Fruit fly (Drosophila melanogaster) whole organism, embryonic: ENCODE data around the gene Dlip1.

Source experiments
- Bteb2 ChIP-seq: fragments of 200-800 bp; sonication (Bioruptor generic); optimal IDR thresholded peaks from 2 replicates; lab custom pipeline; 2016; ENCODE audit warnings: missing biosample characterization, missing genetic modification characterization
- CG10267 ChIP-seq: fragments of 200-800 bp; sonication (Bioruptor generic); optimal IDR thresholded peaks from 2 replicates; lab custom pipeline; 2018; ENCODE audit warnings: missing biosample characterization, mild to moderate bottlenecking, missing genetic modification characterization, moderate library complexity
- CG10366 ChIP-seq: fragments of 200-800 bp; sonication (Bioruptor generic); IDR thresholded peaks from 2 replicates; pipeline ENCODE4 v1.3.6; 2022; ENCODE audit warnings: missing biosample characterization, missing genetic modification characterization
- CG10654 ChIP-seq: fragments of 200-800 bp; sonication (Bioruptor generic); optimal IDR thresholded peaks from 2 replicates; lab custom pipeline; 2016; ENCODE audit warnings: missing biosample characterization, missing genetic modification characterization
- CG12155 ChIP-seq: fragments of 200-800 bp; sonication (Bioruptor generic); optimal IDR thresholded peaks from 3 replicates; lab custom pipeline; 2016; ENCODE audit warnings: missing biosample characterization, missing genetic modification characterization
- CG12391 ChIP-seq: fragments of 200-800 bp; sonication (Bioruptor generic); optimal IDR thresholded peaks from 3 replicates; lab custom pipeline; 2018; ENCODE audit warnings: missing biosample characterization, mild to moderate bottlenecking, missing genetic modification characterization, moderate library complexity
- CG13424 ChIP-seq: fragments of 200-800 bp; sonication (Bioruptor generic); optimal IDR thresholded peaks from 2 replicates; lab custom pipeline; 2019; ENCODE audit warnings: missing biosample characterization, mild to moderate bottlenecking, missing genetic modification characterization, moderate library complexity
- CG15073 ChIP-seq: fragments of 200-800 bp; sonication (Bioruptor generic); optimal IDR thresholded peaks from 2 replicates; lab custom pipeline; 2016; ENCODE audit warnings: missing biosample characterization, missing genetic modification characterization
- CG15479 ChIP-seq: fragments of 200-800 bp; sonication (Bioruptor generic); optimal IDR thresholded peaks from 3 replicates; lab custom pipeline; 2019; ENCODE audit warnings: missing biosample characterization, mild to moderate bottlenecking, missing genetic modification characterization, moderate library complexity
- CG15696 ChIP-seq: fragments of 200-800 bp; sonication (Bioruptor generic); optimal IDR thresholded peaks from 2 replicates; lab custom pipeline; 2019; ENCODE audit warnings: missing biosample characterization, mild to moderate bottlenecking, missing genetic modification characterization, moderate library complexity
- CG2129 ChIP-seq: fragments of 200-800 bp; sonication (Bioruptor generic); IDR thresholded peaks from 2 replicates; pipeline ENCODE4 v1.3.6; 2022; ENCODE audit warnings: missing biosample characterization, missing genetic modification characterization; ENCODE audit not compliant: partially characterized antibody
- CG3281 ChIP-seq: fragments of 200-800 bp; sonication (Bioruptor generic); optimal IDR thresholded peaks from 3 replicates; lab custom pipeline; 2017; ENCODE audit warnings: missing biosample characterization, mild to moderate bottlenecking, missing genetic modification characterization
- CG4617 ChIP-seq: fragments of 200-800 bp; sonication (Bioruptor generic); optimal IDR thresholded peaks from 3 replicates; lab custom pipeline; 2016; ENCODE audit warnings: missing biosample characterization, missing genetic modification characterization, borderline replicate concordance
- CG9817 ChIP-seq: fragments of 200-800 bp; sonication (Bioruptor generic); optimal IDR thresholded peaks from 2 replicates; lab custom pipeline; 2018; ENCODE audit warnings: missing biosample characterization, mild to moderate bottlenecking, missing genetic modification characterization, moderate library complexity
- CG9932 ChIP-seq: fragments of 200-800 bp; sonication (Bioruptor generic); IDR thresholded peaks from 2 replicates; pipeline ENCODE4 v1.3.6; 2022; ENCODE audit warnings: missing biosample characterization, missing genetic modification characterization
- Chrac-16 ChIP-seq: fragments of 200-800 bp; sonication (Bioruptor generic); optimal IDR thresholded peaks from 3 replicates; lab custom pipeline; 2016; ENCODE audit warnings: missing biosample characterization, missing genetic modification characterization
- Fer2 ChIP-seq: fragments of 200-800 bp; sonication (Bioruptor generic); optimal IDR thresholded peaks from 2 replicates; lab custom pipeline; 2018; ENCODE audit warnings: missing biosample characterization, mild to moderate bottlenecking, missing genetic modification characterization, moderate library complexity
- MESR4 ChIP-seq: fragments of 200-800 bp; sonication (Bioruptor generic); optimal IDR thresholded peaks from 2 replicates; lab custom pipeline; 2018; ENCODE audit warnings: missing biosample characterization, mild to moderate bottlenecking, missing genetic modification characterization, moderate library complexity
- Med ChIP-seq: fragments of 200-800 bp; sonication (Bioruptor generic); peaks from one replicate; lab custom pipeline; 2016; ENCODE audit warnings: missing biosample characterization, missing genetic modification characterization, mild to moderate bottlenecking, inconsistent platforms, moderate library complexity
- Mrtf ChIP-seq: fragments of 200-800 bp; sonication (Bioruptor generic); IDR thresholded peaks from 3 replicates; pipeline ENCODE4 v1.3.6; 2022; ENCODE audit warnings: missing biosample characterization, missing genetic modification characterization
- Oli ChIP-seq: fragments of 200-800 bp; sonication (Bioruptor generic); optimal IDR thresholded peaks from 2 replicates; lab custom pipeline; 2018; ENCODE audit warnings: missing biosample characterization, mild to moderate bottlenecking, missing genetic modification characterization, moderate library complexity
- Pdp1 ChIP-seq, 2 experiments: fragments of 200-800 bp; sonication (Bioruptor generic); optimal IDR thresholded peaks; 3 replicates each; lab custom pipeline; 2016; ENCODE audit warnings: missing biosample characterization in 2 of 2, missing genetic modification characterization in 2 of 2, mild to moderate bottlenecking in 1 of 2, moderate library complexity in 1 of 2
- Sox100B ChIP-seq: fragments of 200-800 bp; sonication (Bioruptor generic); optimal IDR thresholded peaks from 3 replicates; lab custom pipeline; 2018; ENCODE audit warnings: missing biosample characterization, mild to moderate bottlenecking, missing genetic modification characterization
- Spps ChIP-seq: fragments of 200-800 bp; sonication (Bioruptor generic); optimal IDR thresholded peaks from 2 replicates; lab custom pipeline; 2018; ENCODE audit warnings: missing biosample characterization, mild to moderate bottlenecking, missing genetic modification characterization
- Sry-δ ChIP-seq: fragments of 200-800 bp; sonication (Bioruptor generic); optimal IDR thresholded peaks from 2 replicates; lab custom pipeline; 2016; ENCODE audit warnings: missing biosample characterization, missing genetic modification characterization
- Vsx1 ChIP-seq: fragments of 200-800 bp; sonication (Bioruptor generic); optimal IDR thresholded peaks from 2 replicates; lab custom pipeline; 2017; ENCODE audit warnings: missing biosample characterization, mild to moderate bottlenecking, missing genetic modification characterization, missing genetic modification reagents
- Xbp1 ChIP-seq: fragments of 200-800 bp; sonication (Bioruptor generic); optimal IDR thresholded peaks from 3 replicates; lab custom pipeline; 2016; ENCODE audit warnings: missing biosample characterization, mild to moderate bottlenecking, missing genetic modification characterization
- crol ChIP-seq: fragments of 200-800 bp; sonication (Bioruptor generic); IDR thresholded peaks from 2 replicates; pipeline ENCODE4 v1.3.6; 2022; ENCODE audit warnings: missing biosample characterization, missing genetic modification characterization
- dati ChIP-seq: fragments of 200-800 bp; sonication (Bioruptor generic); IDR thresholded peaks from 2 replicates; pipeline ENCODE4 v1.3.6; 2022; ENCODE audit warnings: missing biosample characterization, missing genetic modification characterization
- dmrt11E ChIP-seq: fragments of 200-800 bp; sonication (Bioruptor generic); optimal IDR thresholded peaks from 3 replicates; lab custom pipeline; 2018; ENCODE audit warnings: missing biosample characterization, mild to moderate bottlenecking, missing genetic modification characterization, moderate library complexity
- dmrt99B ChIP-seq: fragments of 200-800 bp; sonication (Bioruptor generic); optimal IDR thresholded peaks from 2 replicates; lab custom pipeline; 2018; ENCODE audit warnings: missing biosample characterization, mild to moderate bottlenecking, missing genetic modification characterization, moderate library complexity
- ems ChIP-seq: fragments of 200-800 bp; sonication (Bioruptor generic); optimal IDR thresholded peaks from 3 replicates; lab custom pipeline; 2016; ENCODE audit warnings: missing biosample characterization, missing genetic modification characterization
- eyg ChIP-seq: fragments of 200-800 bp; sonication (Bioruptor generic); optimal IDR thresholded peaks from 3 replicates; lab custom pipeline; 2016; ENCODE audit warnings: missing biosample characterization, missing genetic modification characterization
- fd64A ChIP-seq: fragments of 200-800 bp; sonication (Bioruptor generic); optimal IDR thresholded peaks from 3 replicates; lab custom pipeline; 2018; ENCODE audit warnings: missing biosample characterization, mild to moderate bottlenecking, missing genetic modification characterization
- gcm2 ChIP-seq: fragments of 200-800 bp; sonication (Bioruptor generic); optimal IDR thresholded peaks from 2 replicates; lab custom pipeline; 2016; ENCODE audit warnings: missing biosample characterization, missing genetic modification characterization
- gsb ChIP-seq: fragments of 200-800 bp; sonication (Bioruptor generic); IDR thresholded peaks from 2 replicates; pipeline ENCODE4 v1.3.6; 2022; ENCODE audit warnings: missing biosample characterization, missing genetic modification characterization
- gsb-n ChIP-seq: fragments of 200-800 bp; sonication (Bioruptor generic); optimal IDR thresholded peaks from 3 replicates; lab custom pipeline; 2018; ENCODE audit warnings: missing biosample characterization, mild to moderate bottlenecking, missing genetic modification characterization
- hkb ChIP-seq, 2 experiments: fragments of 200-800 bp in 1 of 2; fragments of >200 bp in 1 of 2; sonication (Bioruptor generic) in 1 of 2; IDR thresholded peaks in 1 of 2; optimal IDR thresholded peaks in 1 of 2; 2 replicates each; pipeline versions ENCODE4 v1.3.6 to Lab custom; 2017 to 2022; ENCODE audit warnings: missing biosample characterization in 1 of 2, missing genetic modification characterization in 1 of 2
- hth ChIP-seq: fragments of >200 bp; optimal IDR thresholded peaks from 2 replicates; lab custom pipeline; 2017; ENCODE audit warnings: inconsistent platforms
- insv ChIP-seq, 2 experiments: fragments of 200-800 bp; sonication (Bioruptor generic); optimal IDR thresholded peaks; 3 replicates each; lab custom pipeline; 2016 to 2018; ENCODE audit warnings: missing biosample characterization in 2 of 2, missing genetic modification characterization in 2 of 2
- jumu ChIP-seq: fragments of 200-800 bp; sonication (Bioruptor generic); optimal IDR thresholded peaks from 3 replicates; lab custom pipeline; 2016; ENCODE audit warnings: missing biosample characterization, missing genetic modification characterization
- mirr ChIP-seq: fragments of 200-800 bp; sonication (Bioruptor generic); optimal IDR thresholded peaks from 3 replicates; lab custom pipeline; 2018; ENCODE audit warnings: missing biosample characterization, mild to moderate bottlenecking, missing genetic modification characterization
- nom ChIP-seq: fragments of 200-800 bp; sonication (Bioruptor generic); optimal IDR thresholded peaks from 2 replicates; lab custom pipeline; 2017; ENCODE audit warnings: missing biosample characterization, missing genetic modification characterization, mild to moderate bottlenecking, moderate library complexity, missing genetic modification reagents
- ro ChIP-seq: fragments of 200-800 bp; sonication (Bioruptor generic); IDR thresholded peaks from 2 replicates; pipeline ENCODE4 v1.3.6; 2022; ENCODE audit warnings: missing biosample characterization, missing genetic modification characterization
- sc ChIP-seq, 3 experiments: fragments of >200 bp in 2 of 3; fragments of 200-800 bp in 1 of 3; sonication (Bioruptor generic) in 1 of 3; optimal IDR thresholded peaks; 2 replicates in 2 of 3; 3 replicates in 1 of 3; lab custom pipeline; 2017; ENCODE audit warnings: mild to moderate bottlenecking in 1 of 3, missing biosample characterization in 1 of 3, missing genetic modification characterization in 1 of 3, missing genetic modification reagents in 1 of 3
- schlank ChIP-seq: fragments of 200-800 bp; sonication (Bioruptor generic); optimal IDR thresholded peaks from 2 replicates; lab custom pipeline; 2018; ENCODE audit warnings: missing biosample characterization, mild to moderate bottlenecking, missing genetic modification characterization
- shn ChIP-seq: fragments of 200-800 bp; sonication (Bioruptor generic); optimal IDR thresholded peaks from 3 replicates; lab custom pipeline; 2016; ENCODE audit warnings: missing biosample characterization, missing genetic modification characterization
- sim ChIP-seq: fragments of 200-800 bp; sonication (Bioruptor generic); IDR thresholded peaks from 2 replicates; pipeline ENCODE4 v1.3.6; 2022; ENCODE audit warnings: missing biosample characterization, missing genetic modification characterization
- zfh2 ChIP-seq: fragments of 200-800 bp; sonication (Bioruptor generic); optimal IDR thresholded peaks from 2 replicates; lab custom pipeline; 2016; ENCODE audit warnings: missing biosample characterization, missing genetic modification characterization

Dlip1 gene

DNA sequence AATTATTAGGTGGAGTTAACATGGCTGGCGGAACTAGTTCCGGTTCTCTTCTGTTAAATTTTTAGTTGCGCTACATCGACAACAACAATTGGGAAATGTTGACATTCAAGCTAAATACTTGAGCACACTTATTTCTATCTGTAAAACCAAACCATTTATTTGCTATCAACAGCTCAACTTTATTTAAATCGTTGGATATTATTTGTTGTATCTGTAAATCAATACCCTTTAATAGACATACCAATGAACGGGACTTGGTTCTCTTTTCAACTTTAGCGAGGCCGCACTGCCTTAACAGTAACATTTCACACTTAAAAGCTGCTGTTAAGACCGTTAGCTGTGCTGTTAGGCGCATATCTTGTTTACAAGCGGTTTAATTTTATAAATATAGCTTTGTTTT, 35.2 kb downstream of the Dlip1 start, which contains the start of gene CG12106 (continued):
- peak; percentile 44 for TF ChIP-seq Chrac-16
- peak; percentile 23 for TF ChIP-seq CG4617 (GFP tag; lab: Kevin White, UChicago)
- TF ChIP-seq CG12391 (tag; lab: Kevin White, UChicago), result peak; percentile 47
- TF ChIP-seq MESR4 (GFP tag; lab: Kevin White, UChicago), result no peak
- TF ChIP-seq CG15479 (GFP tag; lab: Kevin White, UChicago), result peak; percentile 29
- TF ChIP-seq Med (GFP tag; lab: Kevin White, UChicago), result peak; percentile 87
- no peak for TF ChIP-seq Fer2 (tag; lab: Kevin White, UChicago)
- TF ChIP-seq schlank (tag; lab: Kevin White, UChicago), result peak; percentile 19
- no peak for TF ChIP-seq dati (GFP tag; lab: Robert Waterston, UW)
- TF ChIP-seq zfh2 (GFP tag; lab: Kevin White, UChicago), result peak; percentile 56
- TF ChIP-seq crol (GFP tag; lab: Robert Waterston, UW), result no peak
- TF ChIP-seq Oli, result peak; percentile 25
- peak; percentile 11 for TF ChIP-seq jumu (GFP tag; lab: Kevin White, UChicago)
- peak; percentile 9 for TF ChIP-seq dmrt11E
- TF ChIP-seq hkb (optimal IDR thresholded peaks at IDR 0.05; lab: Kevin White, UChicago), result no peak
- TF ChIP-seq hkb (GFP tag; IDR thresholded peaks at IDR 0.05; lab: Robert Waterston, UW), result peak; percentile 53
- no peak for TF ChIP-seq Vsx1 (GFP tag; lab: Kevin White, UChicago)
- TF ChIP-seq eyg (GFP tag; lab: Kevin White, UChicago), result no peak
- TF ChIP-seq ro (GFP tag; lab: Robert Waterston, UW), result no peak
- no peak for TF ChIP-seq Spps (tag; lab: Kevin White, UChicago)
- TF ChIP-seq CG3281, result peak; percentile 39
- peak; percentile 49 for TF ChIP-seq Xbp1
- TF ChIP-seq CG10267 (tag; lab: Kevin White, UChicago), result peak; percentile 14
- TF ChIP-seq Mrtf (GFP tag; lab: Robert Waterston, UW), result peak; percentile 24; the same call in 1 of the 3 replicates
- peak; percentile 38 for TF ChIP-seq shn
- TF ChIP-seq CG9817 (tag; lab: Kevin White, UChicago), result peak; percentile 40
- TF ChIP-seq gsb-n (tag; lab: Kevin White, UChicago), result no peak
- TF ChIP-seq mirr (GFP tag; lab: Kevin White, UChicago), result peak; percentile 34
- peak; percentile 8 for TF ChIP-seq ems (GFP tag; lab: Kevin White, UChicago)
- TF ChIP-seq CG2129 (GFP tag; lab: Robert Waterston, UW), result no peak
- peak; percentile 40 for TF ChIP-seq dmrt99B (tag; lab: Kevin White, UChicago)
- TF ChIP-seq CG10366 (GFP tag; lab: Robert Waterston, UW), result peak; percentile 36; the same call in 1 of the 2 replicates
- TF ChIP-seq CG15073 (GFP tag; lab: Kevin White, UChicago), result no peak
- TF ChIP-seq sc (optimal IDR thresholded peaks at IDR 0.05; lab: Kevin White, UChicago), result no peak
- no peak for TF ChIP-seq sc (GFP tag; optimal IDR thresholded peaks at IDR 0.05; lab: Kevin White, UChicago)
- TF ChIP-seq gcm2 (GFP tag; lab: Kevin White, UChicago), result no peak
- no peak for TF ChIP-seq insv (GFP tag; optimal IDR thresholded peaks at IDR 0.05; lab: Kevin White, UChicago)
- TF ChIP-seq sim (GFP tag; lab: Robert Waterston, UW), result no peak
- TF ChIP-seq Sox100B (GFP tag; lab: Kevin White, UChicago), result peak; percentile 8
- TF ChIP-seq CG12155, result peak; percentile 32
- TF ChIP-seq nom (GFP tag; lab: Kevin White, UChicago), result peak; percentile 13
- peak in 1 of 2 experiments; percentile 20 for TF ChIP-seq Pdp1 (GFP tag; optimal IDR thresholded peaks at IDR 0.05; lab: Kevin White, UChicago)
- no peak for TF ChIP-seq CG10654 (GFP tag; lab: Kevin White, UChicago)
- TF ChIP-seq CG9932, result no peak; the same call in none of the 2 replicates
- TF ChIP-seq fd64A (GFP tag; lab: Kevin White, UChicago), result no peak
- TF ChIP-seq Sry-δ (GFP tag; lab: Kevin White, UChicago), result no peak
- TF ChIP-seq CG13424 (tag; lab: Kevin White, UChicago), result peak; percentile 67
- TF ChIP-seq hth (lab: Kevin White, UChicago), result no peak
- no peak for TF ChIP-seq Bteb2
- TF ChIP-seq gsb (GFP tag; lab: Robert Waterston, UW), result 0 out of 2 replicates have a peak, but pooled peaks have one; percentile 20
- TF ChIP-seq CG15696 (tag; lab: Kevin White, UChicago), result peak; percentile 30
